Worm (Caenorhabditis elegans) whole organism, young adult: ENCODE data around the gene clec-254.
A peak's percentile ranks its signal among the peaks of the same experiment; 100 is the strongest.

ENCODE experiments used
- B0035.1 ChIP-seq: sonication (generic microtip); optimal IDR thresholded peaks from 2 replicates; lab custom pipeline; 2016; ENCODE audit warnings: missing genetic modification characterization, mild to moderate bottlenecking, missing compliant biosample characterization, missing genotype, missing genetic modification reagents
- B0336.3 ChIP-seq: fragments of 200-800 bp; sonication (Bioruptor generic); IDR thresholded peaks from 2 replicates; pipeline ENCODE4 v1.3.6; 2022; ENCODE audit warnings: missing genetic modification characterization, missing compliant biosample characterization
- C06A6.2 ChIP-seq: fragments of 200-800 bp; sonication (Bioruptor generic); conservative IDR thresholded peaks from 2 replicates; pipeline ENCODE4 v1.3.6; 2022; ENCODE audit warnings: missing genetic modification characterization, missing compliant biosample characterization
- C17E4.6 ChIP-seq: fragments of 200-800 bp; sonication (Bioruptor generic); IDR thresholded peaks from 2 replicates; pipeline ENCODE4 v1.3.6; 2022; ENCODE audit warnings: missing genetic modification reagents, missing genetic modification characterization, missing compliant biosample characterization
- F10E7.11 ChIP-seq: sonication (generic microtip); optimal IDR thresholded peaks from 2 replicates; lab custom pipeline; 2017; ENCODE audit warnings: mild to moderate bottlenecking, missing genetic modification characterization, moderate library complexity, missing compliant biosample characterization
- F23B12.7 ChIP-seq: sonication (generic microtip); optimal IDR thresholded peaks from 2 replicates; lab custom pipeline; 2017; ENCODE audit warnings: missing genetic modification characterization, mild to moderate bottlenecking, missing compliant biosample characterization, antibody characterized with exemption, moderate library complexity; ENCODE audit not compliant: insufficient read depth
- F39B2.1 ChIP-seq: fragments of 200-800 bp; sonication (Bioruptor generic); IDR thresholded peaks from 2 replicates; pipeline ENCODE4 v1.3.6; 2022; ENCODE audit warnings: missing genetic modification reagents, missing genetic modification characterization, missing compliant biosample characterization
- F49E8.2 ChIP-seq: sonication (generic microtip); optimal IDR thresholded peaks from 3 replicates; lab custom pipeline; 2017; ENCODE audit warnings: missing genetic modification characterization, mild to moderate bottlenecking, missing compliant biosample characterization, antibody characterized with exemption, moderate library complexity; ENCODE audit not compliant: insufficient read depth
- F55B11.4 ChIP-seq: sonication (generic microtip); optimal IDR thresholded peaks from 2 replicates; lab custom pipeline; 2016; ENCODE audit warnings: missing compliant biosample characterization, missing genetic modification characterization, borderline replicate concordance; ENCODE audit not compliant: insufficient read depth
- K12H6.12 ChIP-seq: fragments of 200-800 bp; sonication (Bioruptor generic); optimal IDR thresholded peaks from 2 replicates; lab custom pipeline; 2018; ENCODE audit warnings: mild to moderate bottlenecking, missing genetic modification characterization, missing compliant biosample characterization
- Y53F4B.3 ChIP-seq: fragments of 200-800 bp; sonication (Bioruptor generic); IDR thresholded peaks from 2 replicates; pipeline ENCODE4 v1.3.6; 2022; ENCODE audit warnings: missing genetic modification reagents, missing genetic modification characterization, missing compliant biosample characterization
- aptf-2 ChIP-seq: fragments of 200-800 bp; sonication (Bioruptor generic); conservative IDR thresholded peaks from 2 replicates; pipeline ENCODE4 v1.3.6; 2022; ENCODE audit warnings: missing genetic modification reagents, missing genetic modification characterization, missing compliant biosample characterization
- attf-6 ChIP-seq: fragments of 200-800 bp; sonication (Bioruptor generic); IDR thresholded peaks from 2 replicates; pipeline ENCODE4 v1.3.6; 2022; ENCODE audit warnings: missing genetic modification reagents, missing genetic modification characterization, missing compliant biosample characterization
- bed-2 ChIP-seq: fragments of 200-800 bp; sonication (Bioruptor generic); IDR thresholded peaks from 2 replicates; pipeline ENCODE4 v1.3.6; 2022; ENCODE audit warnings: missing genetic modification reagents, missing genetic modification characterization, missing compliant biosample characterization
- ceh-91 ChIP-seq: fragments of 200-800 bp; sonication (Bioruptor generic); IDR thresholded peaks from 2 replicates; pipeline ENCODE4 v1.3.6; 2022; ENCODE audit warnings: missing genetic modification reagents, missing genetic modification characterization, missing compliant biosample characterization
- egl-18 ChIP-seq: fragments of 200-800 bp; sonication (Bioruptor generic); IDR thresholded peaks from 2 replicates; pipeline ENCODE4 v1.3.6; 2022; ENCODE audit warnings: missing genetic modification reagents, missing genetic modification characterization, missing compliant biosample characterization
- egl-44 ChIP-seq: fragments of 200-800 bp; sonication (Bioruptor generic); IDR thresholded peaks from 2 replicates; pipeline ENCODE4 v1.3.6; 2022; ENCODE audit warnings: missing genetic modification reagents, missing genetic modification characterization, missing compliant biosample characterization
- hlh-26 ChIP-seq: fragments of 200-800 bp; sonication (Bioruptor generic); conservative IDR thresholded peaks from 2 replicates; pipeline ENCODE4 v1.3.6; 2022; ENCODE audit warnings: missing genetic modification reagents, missing genetic modification characterization, missing compliant biosample characterization
- hmg-1.2 ChIP-seq: fragments of 200-800 bp; sonication (Bioruptor generic); IDR thresholded peaks from 2 replicates; pipeline ENCODE4 v1.3.6; 2022; ENCODE audit warnings: missing genetic modification reagents, missing genetic modification characterization, missing compliant biosample characterization
- lag-1 ChIP-seq: fragments of 200-800 bp; sonication (Bioruptor generic); IDR thresholded peaks from 2 replicates; pipeline ENCODE4 v1.3.6; 2022; ENCODE audit warnings: missing genetic modification reagents, missing genetic modification characterization, missing compliant biosample characterization
- lin-26 ChIP-seq: fragments of 200-800 bp; sonication (Bioruptor generic); IDR thresholded peaks from 2 replicates; pipeline ENCODE4 v1.3.6; 2022; ENCODE audit warnings: missing genetic modification reagents, missing genetic modification characterization, missing compliant biosample characterization
- lin-35 ChIP-seq, 3 experiments: fragments of 150-350 bp in 2 of 3; sonication (generic microtip) in 1 of 3; optimal IDR thresholded peaks; 2 replicates each; lab custom pipeline; 2014 to 2018; ENCODE audit warnings: missing biosample characterization in 3 of 3, missing genetic modification characterization in 3 of 3, missing genetic modification reagents in 3 of 3
- lin-54 ChIP-seq: fragments of 200-800 bp; sonication (Bioruptor generic); optimal IDR thresholded peaks from 2 replicates; lab custom pipeline; 2018; ENCODE audit warnings: mild to moderate bottlenecking, missing genetic modification characterization, missing compliant biosample characterization
- mcd-1 ChIP-seq: fragments of 200-800 bp; sonication (Bioruptor generic); IDR thresholded peaks from 2 replicates; pipeline ENCODE4 v1.3.6; 2022; ENCODE audit warnings: missing genetic modification reagents, missing genetic modification characterization, missing compliant biosample characterization
- mel-28 ChIP-seq: sonication (generic microtip); optimal IDR thresholded peaks from 2 replicates; lab custom pipeline; 2016; ENCODE audit warnings: borderline replicate concordance, mild to moderate bottlenecking, missing genetic modification characterization, missing compliant biosample characterization
- mxl-1 ChIP-seq: sonication (generic microtip); optimal IDR thresholded peaks from 2 replicates; lab custom pipeline; 2016; ENCODE audit warnings: missing genetic modification characterization, missing compliant biosample characterization
- nfya-2 ChIP-seq: fragments of 200-800 bp; sonication (Bioruptor generic); IDR thresholded peaks from 2 replicates; pipeline ENCODE4 v1.3.6; 2022; ENCODE audit warnings: missing genetic modification reagents, missing genetic modification characterization, missing compliant biosample characterization
- nhr-120 ChIP-seq: fragments of 200-800 bp; sonication (Bioruptor generic); IDR thresholded peaks from 2 replicates; pipeline ENCODE4 v1.3.6; 2022; ENCODE audit warnings: missing genetic modification characterization, missing compliant biosample characterization
- pha-4 ChIP-seq: fragments of 150-350 bp; sonication (generic microtip); optimal IDR thresholded peaks from 2 replicates; lab custom pipeline; 2014; ENCODE audit warnings: missing biosample characterization, missing genetic modification reagents, missing genetic modification characterization
- repo-1 ChIP-seq: sonication (generic microtip); optimal IDR thresholded peaks from 2 replicates; lab custom pipeline; 2017; ENCODE audit warnings: mild to moderate bottlenecking, missing genetic modification characterization, missing compliant biosample characterization
- sdz-38 ChIP-seq: sonication (generic microtip); optimal IDR thresholded peaks from 2 replicates; lab custom pipeline; 2016; ENCODE audit warnings: missing genotype, missing genetic modification characterization, missing compliant biosample characterization
- sea-2 ChIP-seq: fragments of 200-800 bp; sonication (Bioruptor generic); IDR thresholded peaks from 2 replicates; pipeline ENCODE4 v1.3.6; 2022; ENCODE audit warnings: missing genetic modification characterization, missing compliant biosample characterization
- snpc-1.3 ChIP-seq: sonication (generic microtip); optimal IDR thresholded peaks from 2 replicates; lab custom pipeline; 2017; ENCODE audit warnings: missing genetic modification characterization, mild to moderate bottlenecking, missing compliant biosample characterization, antibody characterized with exemption, moderate library complexity, missing genotype, missing genetic modification reagents; ENCODE audit not compliant: insufficient read depth
- snpc-3.4 ChIP-seq: sonication (generic microtip); optimal IDR thresholded peaks from 2 replicates; lab custom pipeline; 2017; ENCODE audit warnings: missing genetic modification characterization, mild to moderate bottlenecking, missing compliant biosample characterization, antibody characterized with exemption, moderate library complexity, missing genotype, missing genetic modification reagents
- snpc-4 ChIP-seq, 5 experiments: fragments of 150-350 bp in 1 of 5; sonication (generic microtip) in 4 of 5; optimal IDR thresholded peaks; 2 replicates each; lab custom pipeline; 2014 to 2018; ENCODE audit warnings: missing genetic modification characterization in 5 of 5, missing biosample characterization in 3 of 5, antibody characterized with exemption in 2 of 5, mild to moderate bottlenecking in 2 of 5, missing compliant biosample characterization in 2 of 5, missing genotype in 2 of 5, moderate library complexity in 2 of 5, missing genetic modification reagents in 1 of 5
- unc-62 ChIP-seq: fragments of 150-350 bp; optimal IDR thresholded peaks from 2 replicates; lab custom pipeline; 2014; ENCODE audit warnings: missing biosample characterization, missing genetic modification reagents, missing genetic modification characterization
- zfh-2 ChIP-seq: fragments of 200-800 bp; sonication (Bioruptor generic); conservative IDR thresholded peaks from 2 replicates; pipeline ENCODE4 v1.3.6; 2022; ENCODE audit warnings: missing genetic modification reagents, missing genetic modification characterization, missing compliant biosample characterization
- ztf-26 ChIP-seq: sonication (generic microtip); optimal IDR thresholded peaks from 2 replicates; lab custom pipeline; 2017; ENCODE audit warnings: missing genetic modification characterization, missing compliant biosample characterization

Gene clec-254

DNA sequence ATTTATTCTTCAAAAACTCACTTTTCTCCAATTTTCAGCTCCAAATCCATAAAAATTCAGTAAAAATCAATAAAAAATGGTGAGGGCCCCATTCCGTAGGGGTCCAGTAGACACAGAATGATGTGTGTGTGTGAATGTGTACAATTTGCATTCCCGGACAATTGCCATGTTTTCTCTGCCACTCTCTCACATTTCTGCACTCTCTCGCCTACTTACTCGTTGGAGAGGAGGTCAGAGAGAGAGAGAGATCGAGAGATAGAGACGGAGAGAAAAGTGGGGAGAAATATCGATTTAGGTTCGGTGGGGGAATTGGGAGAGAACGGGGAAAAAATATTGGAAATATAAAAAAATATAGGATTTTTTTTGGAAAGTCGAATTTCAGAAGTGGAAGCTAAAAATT, 30.6 kb downstream of the clec-254 start:
- TF ChIP-seq F39B2.1 (GFP tag; lab: Robert Waterston, UW): no peak
- TF ChIP-seq lag-1: no peak
- peak in 1 of 3 experiments; percentile 74 for TF ChIP-seq lin-35 (GFP tag; optimal IDR thresholded peaks at IDR 0.05; lab: Kevin White, UChicago)
- no peak for TF ChIP-seq B0336.3 (GFP tag; lab: Robert Waterston, UW)
- no peak for TF ChIP-seq mcd-1 (GFP tag; lab: Robert Waterston, UW)
- peak; percentile 49 for TF ChIP-seq lin-54 (GFP tag; lab: Kevin White, UChicago)
- TF ChIP-seq snpc-4 (GFP tag; optimal IDR thresholded peaks at IDR 0.05; lab: Kevin White, UChicago): no peak
- TF ChIP-seq snpc-4 (tag; optimal IDR thresholded peaks at IDR 0.05; lab: Kevin White, UChicago): peak in 3 of 4 experiments; percentile 46 to 74 (median 55)
- TF ChIP-seq nfya-2 (GFP tag; lab: Robert Waterston, UW): no peak
- no peak for TF ChIP-seq mxl-1 (tag; lab: Kevin White, UChicago)
- TF ChIP-seq F10E7.11 (tag; lab: Kevin White, UChicago): no peak
- TF ChIP-seq F23B12.7 (tag; lab: Kevin White, UChicago): peak; percentile 49
- peak; percentile 99 for TF ChIP-seq hmg-1.2
- TF ChIP-seq zfh-2 (GFP tag; lab: Robert Waterston, UW): peak; percentile 71
- TF ChIP-seq C06A6.2: no peak
- TF ChIP-seq nhr-120 (GFP tag; lab: Robert Waterston, UW): no peak
- no peak for TF ChIP-seq ceh-91 (GFP tag; lab: Robert Waterston, UW)
- no peak for TF ChIP-seq pha-4
- TF ChIP-seq snpc-3.4: peak; percentile 51

DNA sequence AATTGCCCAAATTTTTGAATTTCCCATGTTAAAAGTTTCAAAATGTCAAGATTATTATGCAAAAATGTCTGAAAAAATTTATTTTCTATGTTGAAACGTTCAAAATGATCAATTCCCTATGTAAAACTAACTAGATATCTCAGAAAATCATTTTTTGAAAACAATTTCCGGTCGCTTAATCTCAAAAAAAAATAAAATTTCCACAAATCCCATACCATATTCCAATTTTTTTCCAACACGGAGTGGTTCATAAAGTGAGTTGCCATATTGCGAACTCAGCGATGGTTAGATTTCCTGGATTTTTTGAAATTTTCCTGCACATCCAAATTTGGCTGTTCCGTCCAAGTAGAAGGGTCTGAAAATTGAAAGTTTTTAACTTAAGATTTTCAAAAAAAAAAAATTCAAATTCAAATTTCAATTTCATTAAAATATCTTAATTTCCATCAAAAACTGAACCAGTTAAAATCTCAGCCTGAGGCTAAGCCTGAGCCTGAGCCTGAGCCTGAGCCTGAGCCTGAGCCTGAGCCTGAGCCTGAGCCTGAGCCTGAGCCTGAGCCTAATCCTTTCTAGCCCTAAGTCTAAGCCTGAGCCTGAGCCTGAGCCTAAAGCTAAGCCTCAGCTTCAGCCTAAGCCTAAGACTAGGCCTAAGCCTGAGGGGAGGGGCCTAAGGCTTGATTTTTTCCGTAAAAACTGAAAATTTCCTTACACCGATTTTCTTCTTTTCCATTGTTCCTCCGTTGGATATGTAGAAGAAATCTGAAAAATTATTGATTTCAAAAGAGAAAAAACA, 31.5 kb downstream of the clec-254 start:
- TF ChIP-seq sdz-38 (tag; lab: Kevin White, UChicago) (no peak), F49E8.2 (tag; lab: Kevin White, UChicago) (no peak)
- TF ChIP-seq, all 124 proteins: peak for 0

DNA sequence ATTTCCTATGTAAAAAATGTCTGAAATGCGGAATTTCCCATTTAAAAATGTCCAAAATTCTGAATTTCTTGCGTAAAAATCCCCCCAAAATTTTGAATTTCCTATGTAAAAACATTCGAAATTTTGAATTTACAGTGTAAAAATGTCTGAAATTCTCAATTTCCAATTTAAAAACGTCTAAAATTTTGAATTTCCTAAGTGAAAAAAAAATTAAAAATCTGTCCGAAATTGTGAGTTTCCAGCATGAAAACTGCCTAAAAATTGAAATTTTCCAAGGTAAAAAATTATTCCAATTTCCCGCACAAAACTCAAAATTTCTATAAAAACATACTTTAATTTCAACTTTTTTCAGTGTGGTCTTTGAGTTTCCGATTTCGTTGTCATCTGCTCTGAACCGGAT, 32.4 kb downstream of the clec-254 start:
- TF ChIP-seq B0035.1 (tag; lab: Kevin White, UChicago) (no peak), egl-44 (GFP tag; lab: Robert Waterston, UW) (no peak), mel-28 (tag; lab: Kevin White, UChicago) (no peak), C17E4.6 (GFP tag; lab: Robert Waterston, UW) (no peak), unc-62 (GFP tag; lab: Kevin White, UChicago) (no peak), repo-1 (tag; lab: Kevin White, UChicago) (no peak), egl-18 (GFP tag; lab: Robert Waterston, UW) (no peak), lin-54 (GFP tag; lab: Kevin White, UChicago) (no peak), lin-26 (GFP tag; lab: Robert Waterston, UW) (no peak), ztf-26 (no peak), Y53F4B.3 (GFP tag; lab: Robert Waterston, UW) (no peak), sea-2 (GFP tag; lab: Robert Waterston, UW) (no peak), hmg-1.2 (no peak)

DNA sequence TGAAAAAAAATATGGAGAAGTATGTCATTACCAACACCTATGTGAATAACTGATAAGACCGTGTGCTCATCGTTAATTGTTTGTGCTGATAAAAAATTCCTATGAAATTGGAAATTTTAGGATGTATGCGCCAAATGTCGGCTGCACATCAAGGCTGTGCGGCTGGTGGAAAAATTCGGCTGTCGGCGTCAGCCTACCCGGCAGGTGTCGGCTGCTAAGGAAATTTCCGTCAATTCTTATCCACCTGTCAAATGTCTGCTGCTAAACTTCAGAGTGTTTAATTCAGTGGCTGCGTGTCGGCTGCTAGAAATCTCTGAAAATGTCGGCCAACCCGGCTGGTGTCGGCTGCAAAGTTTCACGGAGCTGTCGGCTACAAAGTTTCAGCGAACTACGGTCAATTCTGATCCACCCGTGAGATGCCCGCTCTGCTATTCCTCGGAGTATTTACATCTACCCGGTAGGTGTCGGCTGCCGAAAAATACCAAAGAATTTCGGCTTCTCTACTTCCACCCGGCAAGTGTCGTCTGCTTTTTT, 34.2 kb downstream of the clec-254 start, which contains the start of gene Y17D7C.2:
Gene Y17D7C.2, minus strand, starts transcription at position 32 of the 534 bp plus-strand sequence.
- no peak for TF ChIP-seq attf-6 (GFP tag; lab: Robert Waterston, UW)
- no peak for TF ChIP-seq snpc-1.3 (tag; lab: Kevin White, UChicago)
- 0 out of 2 replicates have a peak, but pooled peaks have one; percentile 59 for TF ChIP-seq hlh-26 (GFP tag; lab: Robert Waterston, UW)
- TF ChIP-seq snpc-4 (GFP tag; optimal IDR thresholded peaks at IDR 0.05; lab: Kevin White, UChicago): no peak
- TF ChIP-seq snpc-4 (tag; optimal IDR thresholded peaks at IDR 0.05; lab: Kevin White, UChicago): peak; percentile 32 to 66 (median 60)
- TF ChIP-seq aptf-2 (GFP tag; lab: Robert Waterston, UW): no peak
- TF ChIP-seq F55B11.4 (tag; lab: Kevin White, UChicago): peak; percentile 38
- no peak for TF ChIP-seq bed-2 (GFP tag; lab: Robert Waterston, UW)
- no peak for TF ChIP-seq K12H6.12 (tag; lab: Kevin White, UChicago)
- peak; percentile 34 for TF ChIP-seq sdz-38 (tag; lab: Kevin White, UChicago)
- no peak for TF ChIP-seq C17E4.6 (GFP tag; lab: Robert Waterston, UW)
- TF ChIP-seq, all 124 proteins: peak for 4
